Worm (Caenorhabditis elegans) whole organism, early embryonic: ENCODE data around the gene C14B1.3.

ENCODE experiments used
- F13C5.2 ChIP-seq: sonication (generic microtip); optimal IDR thresholded peaks from 2 replicates; lab custom pipeline; 2017; ENCODE audit warnings: mild to moderate bottlenecking, missing genetic modification characterization, inconsistent platforms, missing compliant biosample characterization
- ama-1 ChIP-seq: fragments of 150-350 bp; optimal IDR thresholded peaks from 2 replicates; lab custom pipeline; 2014
- ets-7 ChIP-seq: sonication (generic microtip); optimal IDR thresholded peaks from 2 replicates; lab custom pipeline; 2016; ENCODE audit warnings: missing genotype, missing genetic modification characterization, missing compliant biosample characterization
- hmbx-1 ChIP-seq: sonication (generic microtip); optimal IDR thresholded peaks from 2 replicates; lab custom pipeline; 2016; ENCODE audit warnings: mild to moderate bottlenecking, missing genetic modification characterization, missing compliant biosample characterization
- sea-1 ChIP-seq: fragments of 200-800 bp; sonication (Bioruptor generic); conservative IDR thresholded peaks from 2 replicates; pipeline ENCODE4 v1.3.6; 2022; ENCODE audit warnings: missing genetic modification characterization, missing compliant biosample characterization
- tbx-11 ChIP-seq: fragments of 200-800 bp; sonication (Bioruptor generic); IDR thresholded peaks from 2 replicates; pipeline ENCODE4 v1.3.6; 2022; ENCODE audit warnings: missing genetic modification characterization, missing compliant biosample characterization

- TF ChIP-seq ama-1 (lab: Kevin White, UChicago) (no peak), ets-7 (tag; lab: Kevin White, UChicago) (no peak), sea-1 (GFP tag; lab: Robert Waterston, UW) (no peak), hmbx-1 (tag; lab: Kevin White, UChicago) (no peak), tbx-11 (GFP tag; lab: Robert Waterston, UW) (no peak), F13C5.2 (tag; lab: Kevin White, UChicago) (no peak)
These were observed 5.0 kb upstream of the C14B1.3 start for ce11 chrIII:3698366-3698765.
